Worm (Caenorhabditis elegans): Measurements from ENCODE around the gene aagr-2.

DNA sequence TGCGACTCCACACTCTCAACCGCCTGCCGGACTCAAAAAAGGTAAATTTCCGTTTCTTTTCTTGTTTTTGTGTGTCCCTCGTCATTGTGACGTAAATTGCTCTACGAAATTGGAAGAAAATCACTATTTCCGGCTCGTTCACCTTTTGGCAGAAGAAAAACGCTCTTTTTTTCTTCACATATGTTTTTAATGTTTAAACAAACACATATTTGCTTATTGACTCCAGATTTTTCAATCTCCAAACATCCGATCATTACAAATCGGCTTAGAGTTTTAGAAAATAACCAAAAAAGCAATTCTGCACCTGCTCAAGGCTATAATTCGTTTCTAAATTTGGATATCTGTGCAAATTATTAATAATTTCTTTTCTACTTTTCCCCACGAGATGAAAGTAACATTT, 19.2 kb downstream of the aagr-2 start:
- TF ChIP-seq cog-1 (tag; optimal IDR thresholded peaks at IDR 0.05), result no peak
- TF ChIP-seq ztf-23 (GFP tag; IDR thresholded peaks at IDR 0.05), result no peak
- no peak for TF ChIP-seq ztf-29 (GFP tag; IDR thresholded peaks at IDR 0.05)
- TF ChIP-seq T22C8.4 (GFP tag; IDR thresholded peaks at IDR 0.05), result no peak
- no peak for TF ChIP-seq flt-1 (GFP tag; IDR thresholded peaks at IDR 0.05)
- no peak for TF ChIP-seq med-1 (GFP tag; optimal IDR thresholded peaks at IDR 0.05; ENCODE audit: insufficient read depth)
- no peak for TF ChIP-seq klf-2 (GFP tag; conservative IDR thresholded peaks at IDR 0.05)
- no peak for TF ChIP-seq ref-1 (GFP tag; conservative IDR thresholded peaks at IDR 0.05)

All from whole organism, midembryonic.